Fruit fly (Drosophila melanogaster) whole organism, embryonic: Measurements from ENCODE around the gene tra.

ENCODE experiments used
- Aef1 ChIP-seq: fragments of 200-800 bp; sonication (Bioruptor generic); IDR thresholded peaks from 3 replicates; pipeline ENCODE4 v1.3.6; 2022; ENCODE audit warnings: missing biosample characterization, missing genetic modification characterization
- CG10147 ChIP-seq: fragments of 200-800 bp; sonication (Bioruptor generic); optimal IDR thresholded peaks from 2 replicates; lab custom pipeline; 2019; ENCODE audit warnings: missing biosample characterization, mild to moderate bottlenecking, missing genetic modification characterization, moderate library complexity
- CG10979 ChIP-seq: fragments of 200-800 bp; sonication (Bioruptor generic); optimal IDR thresholded peaks from 2 replicates; lab custom pipeline; 2018; ENCODE audit warnings: missing biosample characterization, mild to moderate bottlenecking, missing genetic modification characterization, moderate library complexity
- CG11456 ChIP-seq: fragments of 200-800 bp; sonication (Bioruptor generic); IDR thresholded peaks from 3 replicates; pipeline ENCODE4 v1.3.6; 2022; ENCODE audit warnings: missing biosample characterization, missing genetic modification characterization
- CG12071 ChIP-seq: fragments of 200-800 bp; sonication (Bioruptor generic); optimal IDR thresholded peaks from 3 replicates; lab custom pipeline; 2018; ENCODE audit warnings: missing biosample characterization, mild to moderate bottlenecking, missing genetic modification characterization
- CG12104 ChIP-seq: fragments of 200-800 bp; sonication (Bioruptor generic); optimal IDR thresholded peaks from 3 replicates; lab custom pipeline; 2016; ENCODE audit warnings: missing biosample characterization, missing genetic modification characterization
- CG13424 ChIP-seq: fragments of 200-800 bp; sonication (Bioruptor generic); optimal IDR thresholded peaks from 2 replicates; lab custom pipeline; 2019; ENCODE audit warnings: missing biosample characterization, mild to moderate bottlenecking, missing genetic modification characterization, moderate library complexity
- CG1529 ChIP-seq: fragments of 200-800 bp; sonication (Bioruptor generic); optimal IDR thresholded peaks from 3 replicates; lab custom pipeline; 2018; ENCODE audit warnings: missing biosample characterization, missing genetic modification characterization
- CG16813 ChIP-seq: fragments of 200-800 bp; sonication (Bioruptor generic); IDR thresholded peaks from 3 replicates; pipeline ENCODE4 v1.3.6; 2022; ENCODE audit warnings: missing biosample characterization, missing genetic modification characterization; ENCODE audit not compliant: partially characterized antibody
- CG16815 ChIP-seq: fragments of 200-800 bp; sonication (Bioruptor generic); optimal IDR thresholded peaks from 3 replicates; lab custom pipeline; 2017; ENCODE audit warnings: missing biosample characterization, mild to moderate bottlenecking, missing genetic modification characterization
- CG17359 ChIP-seq: fragments of 200-800 bp; sonication (Bioruptor generic); optimal IDR thresholded peaks from 3 replicates; lab custom pipeline; 2018; ENCODE audit warnings: missing biosample characterization, mild to moderate bottlenecking, missing genetic modification characterization, moderate library complexity
- CG17612 ChIP-seq: fragments of 200-800 bp; sonication (Bioruptor generic); IDR thresholded peaks from 2 replicates; pipeline ENCODE4 v1.3.6; 2022; ENCODE audit warnings: missing biosample characterization, missing genetic modification characterization
- CG18262 ChIP-seq: fragments of 200-800 bp; optimal IDR thresholded peaks from 3 replicates; lab custom pipeline; 2019; ENCODE audit warnings: missing biosample characterization, mild to moderate bottlenecking, missing genetic modification characterization, moderate library complexity
- CG18599 ChIP-seq: fragments of 200-800 bp; sonication (Bioruptor generic); optimal IDR thresholded peaks from 3 replicates; lab custom pipeline; 2017; ENCODE audit warnings: missing biosample characterization, missing genetic modification characterization, mild to moderate bottlenecking, moderate library complexity, missing genetic modification reagents
- CG18619 ChIP-seq: fragments of 200-800 bp; sonication (Bioruptor generic); optimal IDR thresholded peaks from 3 replicates; lab custom pipeline; 2017; ENCODE audit warnings: missing biosample characterization, mild to moderate bottlenecking, missing genetic modification characterization
- CG18764 ChIP-seq: fragments of 200-800 bp; sonication (Bioruptor generic); optimal IDR thresholded peaks from 3 replicates; lab custom pipeline; 2016; ENCODE audit warnings: missing biosample characterization, missing genetic modification characterization
- CG2116 ChIP-seq: fragments of 200-800 bp; sonication (Bioruptor generic); optimal IDR thresholded peaks from 3 replicates; lab custom pipeline; 2018; ENCODE audit warnings: missing biosample characterization, mild to moderate bottlenecking, missing genetic modification characterization
- CG31388 ChIP-seq: fragments of 200-800 bp; sonication (Bioruptor generic); optimal IDR thresholded peaks from 2 replicates; lab custom pipeline; 2016; ENCODE audit warnings: missing biosample characterization, missing genetic modification characterization
- CG33557 ChIP-seq: fragments of 200-800 bp; sonication (Bioruptor generic); optimal IDR thresholded peaks from 2 replicates; lab custom pipeline; 2019; ENCODE audit warnings: missing biosample characterization, mild to moderate bottlenecking, missing genetic modification characterization, moderate library complexity
- CG4854 ChIP-seq: fragments of 200-800 bp; sonication (Bioruptor generic); optimal IDR thresholded peaks from 2 replicates; lab custom pipeline; 2016; ENCODE audit warnings: missing biosample characterization, missing genetic modification characterization, inconsistent platforms
- CG5953 ChIP-seq: fragments of 200-800 bp; sonication (Bioruptor generic); IDR thresholded peaks from 2 replicates; pipeline ENCODE4 v1.3.6; 2022; ENCODE audit warnings: missing biosample characterization, missing genetic modification characterization
- CG6813 ChIP-seq: fragments of 200-800 bp; sonication (Bioruptor generic); optimal IDR thresholded peaks from 2 replicates; lab custom pipeline; 2017; ENCODE audit warnings: missing biosample characterization, missing genetic modification characterization, mild to moderate bottlenecking, moderate library complexity, missing genetic modification reagents
- CG7786 ChIP-seq: fragments of 200-800 bp; sonication (Bioruptor generic); optimal IDR thresholded peaks from 2 replicates; lab custom pipeline; 2016; ENCODE audit warnings: missing biosample characterization, missing genetic modification characterization
- CG8281 ChIP-seq: fragments of 200-800 bp; sonication (Bioruptor generic); optimal IDR thresholded peaks from 2 replicates; lab custom pipeline; 2018; ENCODE audit warnings: missing biosample characterization, mild to moderate bottlenecking, missing genetic modification characterization, moderate library complexity
- CG8388 ChIP-seq: fragments of 200-800 bp; sonication (Bioruptor generic); optimal IDR thresholded peaks from 2 replicates; lab custom pipeline; 2019; ENCODE audit warnings: missing biosample characterization, mild to moderate bottlenecking, missing genetic modification characterization, moderate library complexity
- CG9215 ChIP-seq: fragments of 200-800 bp; sonication (Bioruptor generic); IDR thresholded peaks from 2 replicates; pipeline ENCODE4 v1.3.6; 2022; ENCODE audit warnings: missing biosample characterization, missing genetic modification characterization
- Chrac-16 ChIP-seq: fragments of 200-800 bp; sonication (Bioruptor generic); optimal IDR thresholded peaks from 3 replicates; lab custom pipeline; 2016; ENCODE audit warnings: missing biosample characterization, missing genetic modification characterization
- CkIIα-i1 ChIP-seq: fragments of 200-800 bp; sonication (Bioruptor generic); IDR thresholded peaks from 2 replicates; pipeline ENCODE4 v1.3.6; 2022; ENCODE audit warnings: missing biosample characterization, missing genetic modification characterization
- Dip2 ChIP-seq: fragments of 200-800 bp; sonication (Bioruptor generic); IDR thresholded peaks from 2 replicates; pipeline ENCODE4 v1.3.6; 2022; ENCODE audit warnings: missing biosample characterization, missing genetic modification characterization
- Eip74EF ChIP-seq, 2 experiments: fragments of 200-800 bp in 1 of 2; fragments of >200 bp in 1 of 2; sonication (Bioruptor generic) in 1 of 2; optimal IDR thresholded peaks; 2 replicates each; lab custom pipeline; 2017 to 2019; ENCODE audit warnings: missing biosample characterization in 2 of 2, missing genetic modification characterization in 2 of 2, mild to moderate bottlenecking in 1 of 2, moderate library complexity in 1 of 2
- Elba2 ChIP-seq: fragments of 200-800 bp; sonication (Bioruptor generic); optimal IDR thresholded peaks from 3 replicates; lab custom pipeline; 2016; ENCODE audit warnings: missing biosample characterization, missing genetic modification characterization
- HLHmδ ChIP-seq: fragments of 200-800 bp; sonication (Bioruptor generic); optimal IDR thresholded peaks from 2 replicates; lab custom pipeline; 2018; ENCODE audit warnings: missing biosample characterization, mild to moderate bottlenecking, missing genetic modification characterization, moderate library complexity
- Kr ChIP-seq: fragments of 200-800 bp; sonication (Bioruptor generic); optimal IDR thresholded peaks from 2 replicates; lab custom pipeline; 2017; ENCODE audit warnings: missing biosample characterization, mild to moderate bottlenecking, missing genetic modification characterization
- Mrtf ChIP-seq: fragments of 200-800 bp; sonication (Bioruptor generic); IDR thresholded peaks from 3 replicates; pipeline ENCODE4 v1.3.6; 2022; ENCODE audit warnings: missing biosample characterization, missing genetic modification characterization
- Oaz ChIP-seq: fragments of 200-800 bp; sonication (Bioruptor generic); IDR thresholded peaks from 2 replicates; pipeline ENCODE4 v1.3.6; 2022; ENCODE audit warnings: missing biosample characterization, missing genetic modification characterization
- bbx ChIP-seq: fragments of 200-800 bp; sonication (Bioruptor generic); IDR thresholded peaks from 2 replicates; pipeline ENCODE4 v1.3.6; 2022; ENCODE audit warnings: missing biosample characterization, missing genetic modification characterization; ENCODE audit not compliant: partially characterized antibody
- bcd ChIP-seq: fragments of 200-800 bp; sonication (Bioruptor generic); optimal IDR thresholded peaks from 2 replicates; lab custom pipeline; 2017; ENCODE audit warnings: missing biosample characterization, mild to moderate bottlenecking, missing genetic modification characterization
- fd3F ChIP-seq: fragments of 200-800 bp; sonication (Bioruptor generic); optimal IDR thresholded peaks from 2 replicates; lab custom pipeline; 2018; ENCODE audit warnings: missing biosample characterization, mild to moderate bottlenecking, missing genetic modification characterization, moderate library complexity
- ftz-f1 ChIP-seq: fragments of 200-800 bp; sonication (Bioruptor generic); optimal IDR thresholded peaks from 2 replicates; lab custom pipeline; 2016; ENCODE audit warnings: missing biosample characterization, missing genetic modification characterization
- grau ChIP-seq: fragments of 200-800 bp; optimal IDR thresholded peaks from 3 replicates; lab custom pipeline; 2019; ENCODE audit warnings: missing biosample characterization, mild to moderate bottlenecking, missing genetic modification characterization, moderate library complexity
- hbn ChIP-seq: fragments of 200-800 bp; sonication (Bioruptor generic); IDR thresholded peaks from 2 replicates; pipeline ENCODE4 v1.3.6; 2022; ENCODE audit warnings: missing biosample characterization, missing genetic modification characterization; ENCODE audit not compliant: partially characterized antibody
- nerfin-1 ChIP-seq: fragments of 200-800 bp; sonication (Bioruptor generic); optimal IDR thresholded peaks from 3 replicates; lab custom pipeline; 2019; ENCODE audit warnings: missing biosample characterization, mild to moderate bottlenecking, missing genetic modification characterization, moderate library complexity
- odd ChIP-seq: fragments of 200-800 bp; sonication (Bioruptor generic); optimal IDR thresholded peaks from 2 replicates; lab custom pipeline; 2017; ENCODE audit warnings: missing biosample characterization, mild to moderate bottlenecking, missing genetic modification characterization
- onecut ChIP-seq: fragments of 200-800 bp; sonication (Bioruptor generic); IDR thresholded peaks from 2 replicates; pipeline ENCODE4 v1.3.6; 2022; ENCODE audit warnings: missing biosample characterization, missing genetic modification characterization
- pan ChIP-seq, 4 experiments: fragments of >200 bp in 3 of 4; fragments of 200-800 bp in 1 of 4; sonication (Bioruptor generic) in 1 of 4; optimal IDR thresholded peaks in 3 of 4; IDR thresholded peaks in 1 of 4; 2 replicates each; pipeline versions ENCODE4 v1.3.6 to Lab custom; 2017 to 2022; ENCODE audit warnings: missing biosample characterization in 2 of 4, missing genetic modification characterization in 2 of 4, mixed read lengths in 1 of 4
- sd ChIP-seq: fragments of 200-800 bp; sonication (Bioruptor generic); optimal IDR thresholded peaks from 3 replicates; lab custom pipeline; 2018; ENCODE audit warnings: missing biosample characterization, mild to moderate bottlenecking, missing genetic modification characterization, moderate library complexity
- tna ChIP-seq: fragments of 200-800 bp; sonication (Bioruptor generic); IDR thresholded peaks from 2 replicates; pipeline ENCODE4 v1.3.6; 2022; ENCODE audit warnings: missing biosample characterization, missing genetic modification characterization; ENCODE audit not compliant: partially characterized antibody
- ttk ChIP-seq: fragments of 200-800 bp; sonication (Bioruptor generic); IDR thresholded peaks from 2 replicates; pipeline ENCODE4 v2.1.2; 2022; ENCODE audit warnings: missing biosample characterization, missing genetic modification characterization
- vvl ChIP-seq: fragments of 200-800 bp; sonication (Bioruptor generic); IDR thresholded peaks from 2 replicates; pipeline ENCODE4 v1.3.6; 2022; ENCODE audit warnings: missing biosample characterization, missing genetic modification characterization

The tra gene

DNA sequence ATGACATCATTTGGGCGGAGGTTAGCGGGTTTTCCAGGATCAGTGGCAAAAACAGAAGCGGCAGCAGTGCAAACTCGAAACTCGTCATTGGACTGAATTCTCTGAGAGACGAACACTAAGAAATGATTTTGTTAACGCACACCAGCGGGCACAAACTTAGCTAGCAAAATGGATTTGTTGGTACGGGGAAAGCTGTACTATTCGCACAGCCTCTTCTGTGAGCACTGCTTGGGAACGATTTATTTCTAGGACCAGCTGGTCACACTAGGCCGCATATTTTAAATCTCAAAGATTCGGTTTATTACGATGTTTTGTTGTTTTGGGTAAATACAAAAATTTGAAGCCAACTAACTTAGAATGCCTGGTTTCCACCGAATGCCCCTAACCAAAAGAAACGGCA lies 18.3 kb upstream of the tra start, which contains the start of gene CG4098 (continued):
- no peak for TF ChIP-seq nerfin-1
- peak; percentile 53 for TF ChIP-seq CG17359
- TF ChIP-seq CG13424, result peak; percentile 59
- no peak for TF ChIP-seq Dip2 (GFP tag; lab: Robert Waterston, UW)
- TF ChIP-seq CG8388, result no peak
- peak; percentile 58; the same call in 1 of the 3 replicates for TF ChIP-seq Mrtf (GFP tag; lab: Robert Waterston, UW)
- no peak for TF ChIP-seq CG8281
- peak; percentile 21; the same call in 1 of the 2 replicates for TF ChIP-seq hbn (GFP tag; lab: Robert Waterston, UW)
- TF ChIP-seq odd (GFP tag; lab: Kevin White, UChicago), result no peak
- TF ChIP-seq sd (tag; lab: Kevin White, UChicago), result peak; percentile 37
- no peak for TF ChIP-seq CG18764 (GFP tag; lab: Kevin White, UChicago)
- peak; percentile 58 for TF ChIP-seq Aef1 (GFP tag; lab: Robert Waterston, UW)
- TF ChIP-seq CG2116 (GFP tag; lab: Kevin White, UChicago), result peak; percentile 0
- TF ChIP-seq onecut (GFP tag; lab: Robert Waterston, UW), result peak; percentile 56
- TF ChIP-seq ttk (GFP tag; lab: Robert Waterston, UW), result peak; percentile 52; the same call in 1 of the 2 replicates
- peak; percentile 30; the same call in 1 of the 2 replicates for TF ChIP-seq CG17612 (GFP tag; lab: Robert Waterston, UW)
- TF ChIP-seq CG18619 (GFP tag; lab: Kevin White, UChicago), result peak; percentile 20
- no peak for TF ChIP-seq CG33557 (GFP tag; lab: Kevin White, UChicago)
- no peak for TF ChIP-seq CG16815
- TF ChIP-seq CG16813, result no peak; the same call in 2 of the 3 replicates
- no peak for TF ChIP-seq pan (optimal IDR thresholded peaks at IDR 0.05; lab: Kevin White, UChicago)
- TF ChIP-seq pan (GFP tag; optimal IDR thresholded peaks at IDR 0.05 in 1 of 2, IDR thresholded peaks at IDR 0.05 in 1 of 2), result peak in 1 of 2 experiments; percentile 71
- TF ChIP-seq CG31388 (GFP tag; lab: Kevin White, UChicago), result no peak
- TF ChIP-seq bcd (GFP tag; lab: Kevin White, UChicago), result peak; percentile 47
- TF ChIP-seq CG6813 (GFP tag; lab: Kevin White, UChicago), result no peak
- peak; percentile 90 for TF ChIP-seq vvl (GFP tag; lab: Robert Waterston, UW)
- TF ChIP-seq CG10979 (tag; lab: Kevin White, UChicago), result peak; percentile 34
- peak; percentile 65 for TF ChIP-seq CG18599
- TF ChIP-seq CG10147 (GFP tag; lab: Kevin White, UChicago), result peak; percentile 13
- TF ChIP-seq grau (tag; lab: Kevin White, UChicago), result peak; percentile 59
- peak; percentile 10 for TF ChIP-seq ftz-f1 (GFP tag; lab: Kevin White, UChicago)
- TF ChIP-seq HLHmδ, result no peak
- no peak for TF ChIP-seq Oaz (GFP tag; lab: Robert Waterston, UW)
- no peak for TF ChIP-seq Eip74EF (GFP tag; optimal IDR thresholded peaks at IDR 0.05; lab: Kevin White, UChicago)
- TF ChIP-seq tna (GFP tag; lab: Robert Waterston, UW), result no peak
- no peak for TF ChIP-seq fd3F (GFP tag; lab: Kevin White, UChicago)
- TF ChIP-seq CG5953, result no peak
- no peak for TF ChIP-seq CG1529 (GFP tag; lab: Kevin White, UChicago)
- TF ChIP-seq CG4854 (GFP tag; lab: Kevin White, UChicago), result no peak
- peak; percentile 23; the same call in 1 of the 2 replicates for TF ChIP-seq bbx
- peak; percentile 24 for TF ChIP-seq CG12071
- no peak for TF ChIP-seq CG12104 (GFP tag; lab: Kevin White, UChicago)
- no peak for TF ChIP-seq CkIIα-i1 (GFP tag; lab: Robert Waterston, UW)
- peak; percentile 25 for TF ChIP-seq CG18262
- TF ChIP-seq CG7786 (GFP tag; lab: Kevin White, UChicago), result peak; percentile 68
- peak; percentile 47; the same call in 1 of the 2 replicates for TF ChIP-seq CG9215 (GFP tag; lab: Robert Waterston, UW)
- peak; percentile 85; the same call in 2 of the 3 replicates for TF ChIP-seq CG11456
- TF ChIP-seq Kr (GFP tag; lab: Kevin White, UChicago), result no peak
- peak; percentile 51 for TF ChIP-seq Chrac-16
- TF ChIP-seq Elba2 (GFP tag; lab: Kevin White, UChicago), result no peak
